Fruit fly (Drosophila melanogaster): ENCODE results near the gene plum.

plum gene

dm6 chr3R:26555642-26556278 is 20.7 kb upstream of the plum start:
- no peak for TF ChIP-seq toe (GFP tag; optimal IDR thresholded peaks at IDR 0.05)
- TF ChIP-seq CG5204 (GFP tag; optimal IDR thresholded peaks at IDR 0.05), result no peak
- TF ChIP-seq bab1 (GFP tag; optimal IDR thresholded peaks at IDR 0.05), result no peak
- no peak for TF ChIP-seq tj (GFP tag; optimal IDR thresholded peaks at IDR 0.05)
- no peak for TF ChIP-seq CG1620 (GFP tag; optimal IDR thresholded peaks at IDR 0.05)
- no peak for TF ChIP-seq ovo (GFP tag; optimal IDR thresholded peaks at IDR 0.05)
- TF ChIP-seq Hr96 (GFP tag; optimal IDR thresholded peaks at IDR 0.05), result no peak
- TF ChIP-seq Mnt (GFP tag; optimal IDR thresholded peaks at IDR 0.05), result no peak
- TF ChIP-seq CG14711 (tag; optimal IDR thresholded peaks at IDR 0.05), result no peak
- no peak for TF ChIP-seq CG7045 (GFP tag; optimal IDR thresholded peaks at IDR 0.05)
- TF ChIP-seq kay (GFP tag; ENCODE audit: borderline replicate concordance), result no peak
- TF ChIP-seq cic (GFP tag; optimal IDR thresholded peaks at IDR 0.05), result no peak
- TF ChIP-seq Clk (GFP tag; optimal IDR thresholded peaks at IDR 0.05), result no peak
- TF ChIP-seq pad (GFP tag; optimal IDR thresholded peaks at IDR 0.05), result no peak

dm6 chr3R:26553344-26553743 is 18.3 kb upstream of the plum start:
- TF ChIP-seq toe (GFP tag; optimal IDR thresholded peaks at IDR 0.05) (no peak), CG1620 (GFP tag; optimal IDR thresholded peaks at IDR 0.05) (no peak), Hr96 (GFP tag; optimal IDR thresholded peaks at IDR 0.05) (no peak), bab1 (GFP tag; optimal IDR thresholded peaks at IDR 0.05) (no peak), pad (GFP tag; optimal IDR thresholded peaks at IDR 0.05) (no peak), CG14711 (tag; optimal IDR thresholded peaks at IDR 0.05) (no peak), cnc (optimal IDR thresholded peaks at IDR 0.05) (no peak), CG7101 (tag; optimal IDR thresholded peaks at IDR 0.05) (no peak), Clk (GFP tag; optimal IDR thresholded peaks at IDR 0.05) (no peak), CG33017 (tag; optimal IDR thresholded peaks at IDR 0.05) (no peak), CG11617 (GFP tag; optimal IDR thresholded peaks at IDR 0.05) (no peak), CG5204 (GFP tag; optimal IDR thresholded peaks at IDR 0.05) (no peak), Mnt (GFP tag; optimal IDR thresholded peaks at IDR 0.05) (no peak), ovo (GFP tag; optimal IDR thresholded peaks at IDR 0.05) (no peak), Crg-1 (GFP tag; optimal IDR thresholded peaks at IDR 0.05) (no peak), cic (GFP tag; optimal IDR thresholded peaks at IDR 0.05) (no peak), kay (GFP tag; ENCODE audit: borderline replicate concordance) (no peak), tj (GFP tag; optimal IDR thresholded peaks at IDR 0.05) (no peak), CG7045 (GFP tag; optimal IDR thresholded peaks at IDR 0.05) (no peak)

- TF ChIP-seq ovo (GFP tag; optimal IDR thresholded peaks at IDR 0.05) (no peak), CG7101 (tag; optimal IDR thresholded peaks at IDR 0.05) (no peak), cnc (optimal IDR thresholded peaks at IDR 0.05) (no peak), Clk (GFP tag; optimal IDR thresholded peaks at IDR 0.05) (no peak), CG12768 (GFP tag; optimal IDR thresholded peaks at IDR 0.05) (no peak)
These were observed 17.2 kb upstream of the plum start for dm6 chr3R:26552217-26552616.

- TF ChIP-seq bab1 (GFP tag; optimal IDR thresholded peaks at IDR 0.05), result no peak
- no peak for TF ChIP-seq tj (GFP tag; optimal IDR thresholded peaks at IDR 0.05)
- TF ChIP-seq CG33017 (tag; optimal IDR thresholded peaks at IDR 0.05), result no peak
- no peak for TF ChIP-seq CG1620 (GFP tag; optimal IDR thresholded peaks at IDR 0.05)
These were observed 14.7 kb upstream of the plum start for dm6 chr3R:26549561-26550223.

DNA sequence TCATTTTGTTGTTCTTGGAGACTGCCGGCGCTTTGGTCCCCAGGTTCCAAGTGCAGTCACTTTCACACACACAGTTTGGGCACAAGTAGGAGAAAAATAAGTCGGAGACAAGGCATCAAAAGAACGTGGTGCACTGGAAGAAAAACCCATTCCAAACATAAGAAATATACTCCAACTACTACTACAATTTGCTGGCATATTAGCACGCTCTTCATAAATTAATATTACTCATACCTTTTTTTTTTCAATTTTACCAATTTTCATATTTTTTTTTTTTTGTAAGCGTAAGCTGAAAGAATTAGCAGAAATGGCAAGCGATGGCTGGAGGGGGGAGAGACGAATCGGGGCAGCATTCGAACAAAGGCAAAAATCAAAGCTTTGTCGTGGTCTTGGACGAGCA is 13.9 kb upstream of the plum start:
- TF ChIP-seq Hr96 (GFP tag; optimal IDR thresholded peaks at IDR 0.05) (no peak), pad (GFP tag; optimal IDR thresholded peaks at IDR 0.05) (no peak)

- TF ChIP-seq cnc (optimal IDR thresholded peaks at IDR 0.05) (no peak), Hr96 (GFP tag; optimal IDR thresholded peaks at IDR 0.05) (peak; percentile 76), CG5204 (GFP tag; optimal IDR thresholded peaks at IDR 0.05) (peak; percentile 90), CG14711 (tag; optimal IDR thresholded peaks at IDR 0.05) (peak; percentile 81), CG33017 (tag; optimal IDR thresholded peaks at IDR 0.05) (peak; percentile 95), CG11617 (GFP tag; optimal IDR thresholded peaks at IDR 0.05) (peak; percentile 94), ovo (GFP tag; optimal IDR thresholded peaks at IDR 0.05) (peak; percentile 51), pad (GFP tag; optimal IDR thresholded peaks at IDR 0.05) (peak; percentile 72), CG7045 (GFP tag; optimal IDR thresholded peaks at IDR 0.05) (peak; percentile 93), CG7101 (tag; optimal IDR thresholded peaks at IDR 0.05) (peak; percentile 93), Crg-1 (GFP tag; optimal IDR thresholded peaks at IDR 0.05) (peak; percentile 67), CG12768 (GFP tag; optimal IDR thresholded peaks at IDR 0.05) (peak; percentile 93), Clk (GFP tag; optimal IDR thresholded peaks at IDR 0.05) (peak; percentile 87), bab1 (GFP tag; optimal IDR thresholded peaks at IDR 0.05) (peak; percentile 84), CG1620 (GFP tag; optimal IDR thresholded peaks at IDR 0.05) (peak; percentile 58), kay (GFP tag; ENCODE audit: borderline replicate concordance) (peak; percentile 90), tj (GFP tag; optimal IDR thresholded peaks at IDR 0.05) (no peak), toe (GFP tag; optimal IDR thresholded peaks at IDR 0.05) (peak; percentile 87), cic (GFP tag; optimal IDR thresholded peaks at IDR 0.05) (peak; percentile 77), Mnt (GFP tag; optimal IDR thresholded peaks at IDR 0.05) (peak; percentile 46)
These were observed 12.6 kb upstream of the plum start for dm6 chr3R:26547660-26548067.

Data from whole organism, adult.